Worm (Caenorhabditis elegans) whole organism, early embryonic: ENCODE measurements around the gene sgcb-1.

Source experiments
- B0310.2 ChIP-seq: sonication (generic microtip); optimal IDR thresholded peaks from 2 replicates; lab custom pipeline; 2016; ENCODE audit warnings: mild to moderate bottlenecking, missing genetic modification characterization, missing compliant biosample characterization
- F13C5.2 ChIP-seq: sonication (generic microtip); optimal IDR thresholded peaks from 2 replicates; lab custom pipeline; 2017; ENCODE audit warnings: mild to moderate bottlenecking, missing genetic modification characterization, inconsistent platforms, missing compliant biosample characterization
- aly-1 ChIP-seq: sonication (generic microtip); optimal IDR thresholded peaks from 2 replicates; lab custom pipeline; 2016; ENCODE audit warnings: missing genetic modification characterization, missing compliant biosample characterization
- ama-1 ChIP-seq: fragments of 150-350 bp; optimal IDR thresholded peaks from 2 replicates; lab custom pipeline; 2014
- ceh-13 ChIP-seq: fragments of 200-800 bp; sonication (Bioruptor generic); optimal IDR thresholded peaks from 2 replicates; lab custom pipeline; 2018; ENCODE audit warnings: mild to moderate bottlenecking, missing genetic modification characterization, missing compliant biosample characterization
- ets-7 ChIP-seq: sonication (generic microtip); optimal IDR thresholded peaks from 2 replicates; lab custom pipeline; 2016; ENCODE audit warnings: missing genotype, missing genetic modification characterization, missing compliant biosample characterization
- hmbx-1 ChIP-seq: sonication (generic microtip); optimal IDR thresholded peaks from 2 replicates; lab custom pipeline; 2016; ENCODE audit warnings: mild to moderate bottlenecking, missing genetic modification characterization, missing compliant biosample characterization
- hmg-4 ChIP-seq: fragments of 200-800 bp; sonication (Bioruptor generic); optimal IDR thresholded peaks from 2 replicates; lab custom pipeline; 2018; ENCODE audit warnings: mild to moderate bottlenecking, missing genetic modification characterization, missing compliant biosample characterization
- hnd-1 ChIP-seq: sonication (generic microtip); optimal IDR thresholded peaks from 2 replicates; lab custom pipeline; 2016; ENCODE audit warnings: missing genetic modification characterization, missing compliant biosample characterization
- pes-1 ChIP-seq: fragments of 200-800 bp; sonication (Bioruptor generic); IDR thresholded peaks from 2 replicates; pipeline ENCODE4 v1.3.6; 2022; ENCODE audit warnings: missing genetic modification reagents, missing genetic modification characterization, missing compliant biosample characterization
- sea-1 ChIP-seq: fragments of 200-800 bp; sonication (Bioruptor generic); conservative IDR thresholded peaks from 2 replicates; pipeline ENCODE4 v1.3.6; 2022; ENCODE audit warnings: missing genetic modification characterization, missing compliant biosample characterization
- tbx-11 ChIP-seq: fragments of 200-800 bp; sonication (Bioruptor generic); IDR thresholded peaks from 2 replicates; pipeline ENCODE4 v1.3.6; 2022; ENCODE audit warnings: missing genetic modification characterization, missing compliant biosample characterization
- tbx-37 ChIP-seq: fragments of 200-800 bp; sonication (Bioruptor generic); conservative IDR thresholded peaks from 2 replicates; pipeline ENCODE4 v1.3.6; 2022; ENCODE audit warnings: missing genetic modification reagents, missing genetic modification characterization, missing compliant biosample characterization
- tra-4 ChIP-seq: sonication (generic microtip); optimal IDR thresholded peaks from 2 replicates; lab custom pipeline; 2017; ENCODE audit warnings: missing genetic modification characterization, missing compliant biosample characterization

- no peak for TF ChIP-seq ama-1 (lab: Kevin White, UChicago)
- no peak for TF ChIP-seq tbx-37 (GFP tag; lab: Robert Waterston, UW)
- TF ChIP-seq hmg-4 = no peak
- no peak for TF ChIP-seq tbx-11 (GFP tag; lab: Robert Waterston, UW)
- no peak for TF ChIP-seq ceh-13 (GFP tag; lab: Kevin White, UChicago)
- TF ChIP-seq aly-1 (tag; lab: Kevin White, UChicago) = no peak
- no peak for TF ChIP-seq tra-4 (tag; lab: Kevin White, UChicago)
- TF ChIP-seq F13C5.2 (tag; lab: Kevin White, UChicago) = no peak
- no peak for TF ChIP-seq hnd-1
- TF ChIP-seq hmbx-1 = no peak
- no peak for TF ChIP-seq B0310.2 (tag; lab: Kevin White, UChicago)
- TF ChIP-seq ets-7 (tag; lab: Kevin White, UChicago) = no peak
- no peak for TF ChIP-seq pes-1 (GFP tag; lab: Robert Waterston, UW)
- no peak for TF ChIP-seq sea-1 (GFP tag; lab: Robert Waterston, UW)
These were observed 7.9 kb downstream of the sgcb-1 start for ce11 chrII:333853-334449.
